Worm (Caenorhabditis elegans) whole organism, L4/young adult: ENCODE data around the gene H40L08.1.

ENCODE experiments used
- W03F9.2 ChIP-seq: fragments of 150-350 bp; optimal IDR thresholded peaks from 2 replicates; lab custom pipeline; 2014; ENCODE audit warnings: missing biosample characterization, missing genetic modification characterization
- dao-5 ChIP-seq: sonication (generic microtip); optimal IDR thresholded peaks from 2 replicates; lab custom pipeline; 2016; ENCODE audit warnings: missing genotype, missing genetic modification characterization, moderate library complexity, missing compliant biosample characterization
- him-1 ChIP-seq: sonication (generic microtip); optimal IDR thresholded peaks from 2 replicates; lab custom pipeline; 2016; ENCODE audit warnings: missing genotype, missing genetic modification reagents, missing genetic modification characterization, missing compliant biosample characterization

DNA sequence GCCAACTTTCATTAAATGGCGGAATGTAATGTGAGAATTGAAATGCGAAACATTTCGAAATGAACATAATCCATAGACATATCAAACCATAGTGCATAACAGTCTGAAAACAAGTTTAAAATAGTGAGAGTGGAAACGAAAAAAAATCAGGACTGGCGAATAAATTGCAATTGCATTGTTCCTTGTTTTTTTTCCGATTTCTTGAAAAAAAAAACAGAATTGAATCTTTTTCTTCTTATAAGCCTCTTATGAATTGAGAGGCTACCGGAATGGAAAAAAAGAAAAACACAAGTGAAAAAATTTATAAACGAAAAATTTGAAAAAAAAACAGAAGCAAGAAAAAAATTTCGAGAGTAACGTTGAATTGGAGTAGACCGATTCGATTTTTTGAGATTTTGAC lies 32.6 kb upstream of the H40L08.1 start, which contains the start of gene R07D5.2:
- TF ChIP-seq W03F9.2 (tag; lab: Kevin White, UChicago) (no peak), him-1 (no peak), dao-5 (tag; lab: Kevin White, UChicago) (no peak)
